Fruit fly (Drosophila melanogaster): ENCODE data around the gene Ets96B.

The Ets96B gene

DNA sequence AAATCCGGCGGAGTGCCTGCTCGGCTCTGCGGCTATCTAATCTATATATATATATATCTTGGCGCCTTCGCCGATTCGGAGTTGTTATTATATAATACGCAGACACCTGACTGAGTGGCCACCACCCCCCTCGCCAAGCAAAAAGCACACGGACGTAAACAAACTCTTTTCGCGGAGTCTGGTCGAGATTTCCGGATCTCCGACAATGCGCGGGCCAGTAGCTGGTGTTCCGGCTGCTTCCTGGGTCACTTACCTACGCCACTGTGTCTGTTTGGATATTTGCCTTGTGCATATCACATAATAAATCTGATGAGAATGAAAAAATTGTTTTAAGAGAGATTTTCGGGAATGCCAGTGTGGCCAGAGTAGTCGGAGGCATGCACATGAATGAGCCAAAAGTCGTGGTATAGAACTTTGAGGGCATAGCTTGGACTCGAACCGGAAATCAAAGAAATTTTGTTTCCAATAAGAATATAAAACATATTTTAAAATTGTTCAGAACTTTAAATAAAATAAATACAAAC lies 750 bp upstream of the Ets96B start, which contains the start of gene CG5805 (continued):
- TF ChIP-seq pfk (GFP tag; optimal IDR thresholded peaks at IDR 0.05) (peak; percentile 50), HLH3B (GFP tag; IDR thresholded peaks at IDR 0.05) (peak; percentile 63), CG4424 (GFP tag; optimal IDR thresholded peaks at IDR 0.05) (peak; percentile 85), pros (GFP tag; optimal IDR thresholded peaks at IDR 0.05) (no peak), CG5953 (GFP tag; IDR thresholded peaks at IDR 0.05) (peak; percentile 70; the same call in 1 of the 2 replicates), vnd (GFP tag; IDR thresholded peaks at IDR 0.05; ENCODE audit: partially characterized antibody) (no peak), CG7786 (GFP tag; optimal IDR thresholded peaks at IDR 0.05) (peak; percentile 16), CG9215 (GFP tag; IDR thresholded peaks at IDR 0.05) (peak; percentile 55), CG17328 (GFP tag; IDR thresholded peaks at IDR 0.05) (peak; percentile 89), CG16779 (GFP tag; IDR thresholded peaks at IDR 0.05) (peak; percentile 55; the same call in 1 of the 2 replicates), Elba2 (GFP tag; optimal IDR thresholded peaks at IDR 0.05) (peak; percentile 81), CG7963 (GFP tag; IDR thresholded peaks at IDR 0.05; ENCODE audit: partially characterized antibody) (no peak), CG3281 (GFP tag; optimal IDR thresholded peaks at IDR 0.05) (peak; percentile 92), jing (GFP tag; optimal IDR thresholded peaks at IDR 0.05) (peak; percentile 63), CG3838 (GFP tag; optimal IDR thresholded peaks at IDR 0.05) (no peak), CG6254 (GFP tag; optimal IDR thresholded peaks at IDR 0.05) (peak; percentile 81), ab (GFP tag; optimal IDR thresholded peaks at IDR 0.05) (no peak), HLH54F (GFP tag; optimal IDR thresholded peaks at IDR 0.05) (peak; percentile 70), Tbp (GFP tag; optimal IDR thresholded peaks at IDR 0.05) (no peak), Deaf1 (tag; optimal IDR thresholded peaks at IDR 0.05) (peak; percentile 57), fru (optimal IDR thresholded peaks at IDR 0.05) (no peak), CG31365 (tag; optimal IDR thresholded peaks at IDR 0.05) (peak; percentile 77), lola (GFP tag; optimal IDR thresholded peaks at IDR 0.05) (no peak), tx (GFP tag; optimal IDR thresholded peaks at IDR 0.05) (peak; percentile 35), Trl (optimal IDR thresholded peaks at IDR 0.05) (peak in 1 of 2 experiments; percentile 18), Trl (GFP tag; optimal IDR thresholded peaks at IDR 0.05) (peak; percentile 71), CG15601 (tag; optimal IDR thresholded peaks at IDR 0.05) (peak; percentile 80), Gug (GFP tag; IDR thresholded peaks at IDR 0.05) (no peak), Hsf (GFP tag; optimal IDR thresholded peaks at IDR 0.05) (peak; percentile 88), fd102C (GFP tag; optimal IDR thresholded peaks at IDR 0.05) (peak; percentile 49), crc (GFP tag; optimal IDR thresholded peaks at IDR 0.05) (peak; percentile 67), CG17186 (GFP tag; optimal IDR thresholded peaks at IDR 0.05) (peak; percentile 85), CG17612 (GFP tag; IDR thresholded peaks at IDR 0.05) (peak; percentile 57; the same call in 1 of the 2 replicates), Bgb (GFP tag; IDR thresholded peaks at IDR 0.05; ENCODE audit: partially characterized antibody) (0 out of 2 replicates have a peak, but pooled peaks have one; percentile 29), crp (GFP tag; optimal IDR thresholded peaks at IDR 0.05) (peak in 1 of 2 experiments; percentile 55), CG16813 (GFP tag; IDR thresholded peaks at IDR 0.05; ENCODE audit: partially characterized antibody) (no peak), Mrtf (GFP tag; IDR thresholded peaks at IDR 0.05) (peak; percentile 34; the same call in 2 of the 3 replicates), Jarid2 (GFP tag; optimal IDR thresholded peaks at IDR 0.05) (peak; percentile 74), Atf-2 (GFP tag; optimal IDR thresholded peaks at IDR 0.05) (peak; percentile 56), B-H2 (GFP tag; optimal IDR thresholded peaks at IDR 0.05) (peak; percentile 86), HmgZ (tag; optimal IDR thresholded peaks at IDR 0.05) (peak; percentile 88), CG10959 (GFP tag; IDR thresholded peaks at IDR 0.05) (peak; percentile 53), HLH4C (GFP tag; IDR thresholded peaks at IDR 0.05; ENCODE audit: partially characterized antibody) (no peak), CkIIα-i1 (GFP tag; IDR thresholded peaks at IDR 0.05) (0 out of 2 replicates have a peak, but pooled peaks have one; percentile 5), CG6765 (GFP tag; optimal IDR thresholded peaks at IDR 0.05) (peak; percentile 90), CG11696 (GFP tag; IDR thresholded peaks at IDR 0.05) (peak; percentile 28; the same call in 1 of the 2 replicates), NK7.1 (GFP tag; optimal IDR thresholded peaks at IDR 0.05) (peak; percentile 70), sd (tag; optimal IDR thresholded peaks at IDR 0.05) (peak; percentile 66), CG17568 (GFP tag; optimal IDR thresholded peaks at IDR 0.05) (no peak), Dek (tag; optimal IDR thresholded peaks at IDR 0.05) (peak; percentile 72)
